Fruit fly (Drosophila melanogaster): Measurements from ENCODE around the gene TrpRS-m.
A peak's percentile ranks its signal among the peaks of the same experiment; 100 is the strongest.
"Not testable (repeated sequence)": the region's sequence is repeated elsewhere in the genome, so short reads cannot be mapped to it uniquely, and the experiment has no call there.

TrpRS-m gene

dm6 chr3L:17856655-17857479 is 7.3 kb downstream of the TrpRS-m start, which contains the start of gene CG5535 (continued):
- TF ChIP-seq CG1233 (GFP tag; optimal IDR thresholded peaks at IDR 0.05) (peak; percentile 87), CG33213 (GFP tag; optimal IDR thresholded peaks at IDR 0.05) (peak; percentile 46), repo (GFP tag; optimal IDR thresholded peaks at IDR 0.05) (no peak), E2f1 (GFP tag; IDR thresholded peaks at IDR 0.05) (peak; percentile 59), Nf-YA (GFP tag; IDR thresholded peaks at IDR 0.05) (peak; percentile 29; the same call in 1 of the 2 replicates), Dll (GFP tag; IDR thresholded peaks at IDR 0.05; ENCODE audit: partially characterized antibody) (no peak), CG4282 (GFP tag; optimal IDR thresholded peaks at IDR 0.05) (no peak), ind (GFP tag; optimal IDR thresholded peaks at IDR 0.05) (peak; percentile 60), CG1647 (GFP tag; optimal IDR thresholded peaks at IDR 0.05) (peak; percentile 24), Ets97D (GFP tag; optimal IDR thresholded peaks at IDR 0.05) (no peak), tio (GFP tag; optimal IDR thresholded peaks at IDR 0.05) (peak; percentile 94)

- TF ChIP-seq CG10462 (GFP tag; optimal IDR thresholded peaks at IDR 0.05); Hand (GFP tag; optimal IDR thresholded peaks at IDR 0.05); Scr (GFP tag; IDR thresholded peaks at IDR 0.05; ENCODE audit: partially characterized antibody): not testable (repeated sequence)
Measured at dm6 chr3L:17858174-17858573, 8.6 kb downstream of the TrpRS-m start, which contains the start of gene CG34002. Gene CG34002, plus strand, starts transcription at chr3L:17858474.

- TF ChIP-seq emc (GFP tag; optimal IDR thresholded peaks at IDR 0.05) (no peak), CG9797 (GFP tag; optimal IDR thresholded peaks at IDR 0.05) (no peak), YL-1 (GFP tag; optimal IDR thresholded peaks at IDR 0.05) (no peak), CG34224 (GFP tag; IDR thresholded peaks at IDR 0.05; ENCODE audit: partially characterized antibody) (no peak), gro (GFP tag; optimal IDR thresholded peaks at IDR 0.05) (peak; percentile 8), kay (GFP tag; optimal IDR thresholded peaks at IDR 0.05) (no peak), B-H1 (GFP tag; IDR thresholded peaks at IDR 0.05) (no peak), Jarid2 (GFP tag; optimal IDR thresholded peaks at IDR 0.05) (peak; percentile 73), CG2889 (GFP tag; IDR thresholded peaks at IDR 0.05) (no peak), CG7786 (GFP tag; optimal IDR thresholded peaks at IDR 0.05) (no peak), Bgb (GFP tag; IDR thresholded peaks at IDR 0.05; ENCODE audit: partially characterized antibody) (peak; percentile 45; the same call in 1 of the 2 replicates), NK7.1 (GFP tag; optimal IDR thresholded peaks at IDR 0.05) (no peak), CG31388 (GFP tag; optimal IDR thresholded peaks at IDR 0.05) (no peak), CG14860 (GFP tag; IDR thresholded peaks at IDR 0.05; ENCODE audit: partially characterized antibody) (0 out of 3 replicates have a peak, but pooled peaks have one; percentile 16), mirr (GFP tag; optimal IDR thresholded peaks at IDR 0.05) (peak; percentile 46), lab (GFP tag; optimal IDR thresholded peaks at IDR 0.05) (peak; percentile 4), exex (tag; optimal IDR thresholded peaks at IDR 0.05) (peak; percentile 94), Oli (tag; optimal IDR thresholded peaks at IDR 0.05) (no peak), HmgZ (tag; optimal IDR thresholded peaks at IDR 0.05) (peak; percentile 10), grn (GFP tag; optimal IDR thresholded peaks at IDR 0.05) (peak; percentile 29), Gsc (GFP tag; IDR thresholded peaks at IDR 0.05) (no peak), CG10366 (GFP tag; IDR thresholded peaks at IDR 0.05) (no peak), CG7963 (GFP tag; IDR thresholded peaks at IDR 0.05; ENCODE audit: partially characterized antibody) (0 out of 3 replicates have a peak, but pooled peaks have one; percentile 10), CG3995 (GFP tag; optimal IDR thresholded peaks at IDR 0.05) (peak; percentile 91), shn (GFP tag; optimal IDR thresholded peaks at IDR 0.05) (no peak), CG3163 (GFP tag; optimal IDR thresholded peaks at IDR 0.05) (peak; percentile 95), Trl (optimal IDR thresholded peaks at IDR 0.05) (peak; percentile 56 to 74), Trl (GFP tag; optimal IDR thresholded peaks at IDR 0.05) (no peak), knrl (GFP tag; IDR thresholded peaks at IDR 0.05; ENCODE audit: partially characterized antibody) (no peak), slbo (GFP tag; IDR thresholded peaks at IDR 0.05) (no peak), zen2 (GFP tag; IDR thresholded peaks at IDR 0.05; ENCODE audit: partially characterized antibody) (peak; percentile 30; the same call in 1 of the 3 replicates), sens (GFP tag) (peak; percentile 78)
Measured at dm6 chr3L:17878781-17879360, 29.3 kb downstream of the TrpRS-m start, which contains the start of gene CG7408. Gene CG7408, plus strand, starts transcription at chr3L:17879096.
